Fruit fly (Drosophila melanogaster) whole organism, embryonic: ENCODE data around the gene DCP2.

Source experiments
- Adf1 ChIP-seq: fragments of 200-800 bp; sonication (Bioruptor generic); IDR thresholded peaks from 2 replicates; pipeline ENCODE4 v1.3.6; 2022; ENCODE audit warnings: missing biosample characterization, missing genetic modification characterization
- Atf-2 ChIP-seq: fragments of 200-800 bp; sonication (Bioruptor generic); optimal IDR thresholded peaks from 2 replicates; lab custom pipeline; 2016; ENCODE audit warnings: missing biosample characterization, missing genetic modification characterization
- BEAF-32 ChIP-seq: fragments of 200-800 bp; sonication (Bioruptor generic); optimal IDR thresholded peaks from 3 replicates; lab custom pipeline; 2017; ENCODE audit warnings: missing biosample characterization, missing genetic modification characterization, mild to moderate bottlenecking, moderate library complexity, missing genetic modification reagents
- Bgb ChIP-seq: fragments of 200-800 bp; sonication (Bioruptor generic); IDR thresholded peaks from 2 replicates; pipeline ENCODE4 v1.3.6; 2022; ENCODE audit warnings: missing biosample characterization, missing genetic modification characterization; ENCODE audit not compliant: partially characterized antibody
- C15 ChIP-seq: fragments of 200-800 bp; sonication (Bioruptor generic); IDR thresholded peaks from 3 replicates; pipeline ENCODE4 v1.3.6; 2022; ENCODE audit warnings: missing biosample characterization, missing genetic modification characterization
- CG10366 ChIP-seq: fragments of 200-800 bp; sonication (Bioruptor generic); IDR thresholded peaks from 2 replicates; pipeline ENCODE4 v1.3.6; 2022; ENCODE audit warnings: missing biosample characterization, missing genetic modification characterization
- CG10565 ChIP-seq: fragments of 200-800 bp; sonication (Bioruptor generic); optimal IDR thresholded peaks from 3 replicates; lab custom pipeline; 2016; ENCODE audit warnings: missing biosample characterization, mild to moderate bottlenecking, missing genetic modification characterization
- CG11695 ChIP-seq: fragments of 200-800 bp; sonication (Bioruptor generic); IDR thresholded peaks from 3 replicates; pipeline ENCODE4 v1.3.6; 2022; ENCODE audit warnings: missing biosample characterization, missing genetic modification characterization
- CG1233 ChIP-seq: fragments of 200-800 bp; sonication (Bioruptor generic); optimal IDR thresholded peaks from 4 replicates; lab custom pipeline; 2018; ENCODE audit warnings: missing biosample characterization, mild to moderate bottlenecking, missing genetic modification characterization
- CG12769 ChIP-seq: fragments of 200-800 bp; sonication (Bioruptor generic); optimal IDR thresholded peaks from 2 replicates; lab custom pipeline; 2019; ENCODE audit warnings: missing biosample characterization, mild to moderate bottlenecking, missing genetic modification characterization, moderate library complexity
- CG13624 ChIP-seq: fragments of 200-800 bp; sonication (Bioruptor generic); optimal IDR thresholded peaks from 2 replicates; lab custom pipeline; 2016; ENCODE audit warnings: missing biosample characterization, missing genetic modification characterization
- CG14860 ChIP-seq: fragments of 200-800 bp; sonication (Bioruptor generic); IDR thresholded peaks from 3 replicates; pipeline ENCODE4 v1.3.6; 2022; ENCODE audit warnings: missing biosample characterization, missing genetic modification characterization; ENCODE audit not compliant: partially characterized antibody
- CG1529 ChIP-seq: fragments of 200-800 bp; sonication (Bioruptor generic); optimal IDR thresholded peaks from 3 replicates; lab custom pipeline; 2018; ENCODE audit warnings: missing biosample characterization, missing genetic modification characterization
- CG16813 ChIP-seq: fragments of 200-800 bp; sonication (Bioruptor generic); IDR thresholded peaks from 3 replicates; pipeline ENCODE4 v1.3.6; 2022; ENCODE audit warnings: missing biosample characterization, missing genetic modification characterization; ENCODE audit not compliant: partially characterized antibody
- CG17385 ChIP-seq: fragments of 200-800 bp; sonication (Bioruptor generic); optimal IDR thresholded peaks from 3 replicates; lab custom pipeline; 2018; ENCODE audit warnings: missing biosample characterization, mild to moderate bottlenecking, missing genetic modification characterization
- CG18476 ChIP-seq: fragments of 200-800 bp; sonication (Bioruptor generic); optimal IDR thresholded peaks from 2 replicates; lab custom pipeline; 2016; ENCODE audit warnings: missing biosample characterization, mild to moderate bottlenecking, missing genetic modification characterization
- CG18764 ChIP-seq: fragments of 200-800 bp; sonication (Bioruptor generic); optimal IDR thresholded peaks from 3 replicates; lab custom pipeline; 2016; ENCODE audit warnings: missing biosample characterization, missing genetic modification characterization
- CG2120 ChIP-seq: fragments of 200-800 bp; sonication (Bioruptor generic); optimal IDR thresholded peaks from 3 replicates; lab custom pipeline; 2016; ENCODE audit warnings: missing biosample characterization, missing genetic modification characterization
- CG31388 ChIP-seq: fragments of 200-800 bp; sonication (Bioruptor generic); optimal IDR thresholded peaks from 2 replicates; lab custom pipeline; 2016; ENCODE audit warnings: missing biosample characterization, missing genetic modification characterization
- CG3726 ChIP-seq: fragments of 200-800 bp; sonication (Bioruptor generic); IDR thresholded peaks from 3 replicates; pipeline ENCODE4, ENCODE4 v1.3.6; 2022; ENCODE audit warnings: missing biosample characterization, missing genetic modification characterization
- CG42726 ChIP-seq: fragments of 200-800 bp; sonication (Bioruptor generic); IDR thresholded peaks from 2 replicates; pipeline ENCODE4 v1.3.6; 2022; ENCODE audit warnings: missing biosample characterization, missing genetic modification characterization; ENCODE audit not compliant: partially characterized antibody
- CG4707 ChIP-seq: fragments of 200-800 bp; sonication (Bioruptor generic); optimal IDR thresholded peaks from 2 replicates; lab custom pipeline; 2018; ENCODE audit warnings: missing biosample characterization, mild to moderate bottlenecking, missing genetic modification characterization, moderate library complexity
- CG6765 ChIP-seq: fragments of 200-800 bp; sonication (Bioruptor generic); optimal IDR thresholded peaks from 3 replicates; lab custom pipeline; 2017; ENCODE audit warnings: missing biosample characterization, mild to moderate bottlenecking, missing genetic modification characterization
- CG7963 ChIP-seq: fragments of 200-800 bp; sonication (Bioruptor generic); IDR thresholded peaks from 3 replicates; pipeline ENCODE4 v1.3.6; 2022; ENCODE audit warnings: missing biosample characterization, missing genetic modification characterization; ENCODE audit not compliant: partially characterized antibody
- CG8388 ChIP-seq: fragments of 200-800 bp; sonication (Bioruptor generic); optimal IDR thresholded peaks from 2 replicates; lab custom pipeline; 2019; ENCODE audit warnings: missing biosample characterization, mild to moderate bottlenecking, missing genetic modification characterization, moderate library complexity
- CG9932 ChIP-seq: fragments of 200-800 bp; sonication (Bioruptor generic); IDR thresholded peaks from 2 replicates; pipeline ENCODE4 v1.3.6; 2022; ENCODE audit warnings: missing biosample characterization, missing genetic modification characterization
- Camta ChIP-seq: fragments of 200-800 bp; sonication (Bioruptor generic); optimal IDR thresholded peaks from 2 replicates; lab custom pipeline; 2016; ENCODE audit warnings: missing biosample characterization, missing genetic modification characterization
- CoRest ChIP-seq: fragments of 200-800 bp; sonication (Bioruptor generic); optimal IDR thresholded peaks from 3 replicates; lab custom pipeline; 2018; ENCODE audit warnings: missing biosample characterization, mild to moderate bottlenecking, missing genetic modification characterization, moderate library complexity
- Doc2 ChIP-seq: fragments of 200-800 bp; sonication (Bioruptor generic); IDR thresholded peaks from 2 replicates; pipeline ENCODE4 v1.3.6; 2022; ENCODE audit warnings: missing biosample characterization, missing genetic modification characterization
- Dref ChIP-seq: fragments of 200-800 bp; sonication (Bioruptor generic); IDR thresholded peaks from 2 replicates; pipeline ENCODE4 v1.3.6; 2022; ENCODE audit warnings: missing biosample characterization, missing genetic modification characterization
- E2f2 ChIP-seq: fragments of 200-800 bp; sonication (Bioruptor generic); IDR thresholded peaks from 2 replicates; pipeline ENCODE4 v1.3.6; 2022; ENCODE audit warnings: missing biosample characterization, missing genetic modification characterization
- MBD-R2 ChIP-seq: fragments of 200-800 bp; sonication (Bioruptor generic); IDR thresholded peaks from 2 replicates; pipeline ENCODE4 v1.3.6; 2022; ENCODE audit warnings: missing biosample characterization, missing genetic modification characterization
- MTF-1 ChIP-seq: fragments of 200-800 bp; sonication (Bioruptor generic); optimal IDR thresholded peaks from 2 replicates; lab custom pipeline; 2018; ENCODE audit warnings: missing biosample characterization, mild to moderate bottlenecking, missing genetic modification characterization, borderline replicate concordance
- Mrtf ChIP-seq: fragments of 200-800 bp; sonication (Bioruptor generic); IDR thresholded peaks from 3 replicates; pipeline ENCODE4 v1.3.6; 2022; ENCODE audit warnings: missing biosample characterization, missing genetic modification characterization
- Six4 ChIP-seq: fragments of 200-800 bp; sonication (Bioruptor generic); optimal IDR thresholded peaks from 2 replicates; lab custom pipeline; 2016; ENCODE audit warnings: missing biosample characterization, missing genetic modification characterization
- Sry-δ ChIP-seq: fragments of 200-800 bp; sonication (Bioruptor generic); optimal IDR thresholded peaks from 2 replicates; lab custom pipeline; 2016; ENCODE audit warnings: missing biosample characterization, missing genetic modification characterization
- ato ChIP-seq: fragments of 200-800 bp; sonication (Bioruptor generic); IDR thresholded peaks from 2 replicates; pipeline ENCODE4 v1.3.6; 2022; ENCODE audit warnings: missing biosample characterization, missing genetic modification characterization; ENCODE audit not compliant: partially characterized antibody
- emc ChIP-seq: fragments of 200-800 bp; sonication (Bioruptor generic); optimal IDR thresholded peaks from 2 replicates; lab custom pipeline; 2016; ENCODE audit warnings: missing biosample characterization, missing genetic modification characterization
- fd102C ChIP-seq: fragments of 200-800 bp; sonication (Bioruptor generic); optimal IDR thresholded peaks from 2 replicates; lab custom pipeline; 2018; ENCODE audit warnings: missing biosample characterization, mild to moderate bottlenecking, missing genetic modification characterization, moderate library complexity
- fu2 ChIP-seq: fragments of 200-800 bp; sonication (Bioruptor generic); optimal IDR thresholded peaks from 2 replicates; lab custom pipeline; 2016; ENCODE audit warnings: missing biosample characterization, missing genetic modification characterization
- gcm2 ChIP-seq: fragments of 200-800 bp; sonication (Bioruptor generic); optimal IDR thresholded peaks from 2 replicates; lab custom pipeline; 2016; ENCODE audit warnings: missing biosample characterization, missing genetic modification characterization
- inv ChIP-seq: fragments of 200-800 bp; sonication (Bioruptor generic); IDR thresholded peaks from 2 replicates; pipeline ENCODE4 v1.3.6; 2022; ENCODE audit warnings: missing biosample characterization, missing genetic modification characterization; ENCODE audit not compliant: partially characterized antibody
- kay ChIP-seq: fragments of 200-800 bp; sonication (Bioruptor generic); optimal IDR thresholded peaks from 2 replicates; lab custom pipeline; 2016; ENCODE audit warnings: missing biosample characterization, missing genetic modification characterization
- knrl ChIP-seq: fragments of 200-800 bp; sonication (Bioruptor generic); IDR thresholded peaks from 3 replicates; pipeline ENCODE4 v1.3.6; 2022; ENCODE audit warnings: missing biosample characterization, missing genetic modification characterization; ENCODE audit not compliant: partially characterized antibody
- lilli ChIP-seq: fragments of 200-800 bp; sonication (Bioruptor generic); optimal IDR thresholded peaks from 3 replicates; lab custom pipeline; 2016; ENCODE audit warnings: missing biosample characterization, missing genetic modification characterization
- mld ChIP-seq: fragments of 200-800 bp; sonication (Bioruptor generic); IDR thresholded peaks from 3 replicates; pipeline ENCODE4 v1.3.6; 2022; ENCODE audit warnings: missing biosample characterization, missing genetic modification characterization; ENCODE audit not compliant: partially characterized antibody
- nerfin-2 ChIP-seq: fragments of 200-800 bp; sonication (Bioruptor generic); IDR thresholded peaks from 2 replicates; pipeline ENCODE4 v1.3.6; 2022; ENCODE audit warnings: missing biosample characterization, missing genetic modification characterization; ENCODE audit not compliant: partially characterized antibody
- pros ChIP-seq: fragments of 200-800 bp; sonication (Bioruptor generic); optimal IDR thresholded peaks from 3 replicates; lab custom pipeline; 2019; ENCODE audit warnings: missing biosample characterization, mild to moderate bottlenecking, missing genetic modification characterization, moderate library complexity
- ttk ChIP-seq: fragments of 200-800 bp; sonication (Bioruptor generic); IDR thresholded peaks from 2 replicates; pipeline ENCODE4 v2.1.2; 2022; ENCODE audit warnings: missing biosample characterization, missing genetic modification characterization
- zen ChIP-seq: fragments of 200-800 bp; sonication (Bioruptor generic); optimal IDR thresholded peaks from 3 replicates; lab custom pipeline; 2018; ENCODE audit warnings: missing biosample characterization, mild to moderate bottlenecking, missing genetic modification characterization, moderate library complexity

DCP2 gene

DNA sequence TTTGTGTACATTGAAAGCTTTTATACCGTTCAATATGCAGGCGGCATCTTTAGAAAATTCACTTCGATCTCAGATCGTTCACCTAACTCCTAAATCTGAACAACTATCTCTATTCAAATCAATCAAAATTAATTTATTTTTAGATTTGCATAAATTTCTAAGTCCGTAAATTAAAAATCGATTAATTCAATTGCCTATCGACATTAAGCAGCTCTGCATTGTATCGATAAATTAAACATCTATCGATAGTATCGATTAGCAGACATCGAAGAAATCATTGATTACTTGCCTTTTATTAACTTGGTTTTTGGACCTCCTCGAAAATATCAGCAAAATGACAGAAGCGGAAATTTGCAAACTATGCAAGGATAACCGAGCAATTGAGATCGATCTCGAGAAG, 9.5 kb downstream of the DCP2 start, which contains the start of gene CkIIalpha-i1 (continued):
- TF ChIP-seq CG18764 = no peak
- TF ChIP-seq CG9932 (GFP tag; lab: Robert Waterston, UW) = no peak; the same call in 1 of the 2 replicates
- TF ChIP-seq CG13624 (GFP tag; lab: Kevin White, UChicago) = no peak
- TF ChIP-seq kay (GFP tag; lab: Kevin White, UChicago) = no peak
- TF ChIP-seq CG2120 (GFP tag; lab: Kevin White, UChicago) = no peak
- no peak for TF ChIP-seq fu2 (GFP tag; lab: Kevin White, UChicago)
- no peak for TF ChIP-seq emc (GFP tag; lab: Kevin White, UChicago)
- peak; percentile 80 for TF ChIP-seq BEAF-32
- TF ChIP-seq Sry-δ = peak; percentile 63
- no peak for TF ChIP-seq CG10565 (GFP tag; lab: Kevin White, UChicago)
- no peak for TF ChIP-seq CG1529 (GFP tag; lab: Kevin White, UChicago)
- TF ChIP-seq fd102C (GFP tag; lab: Kevin White, UChicago) = no peak
- TF ChIP-seq gcm2 = no peak
- TF ChIP-seq MTF-1 (GFP tag; lab: Kevin White, UChicago) = no peak
- 0 out of 3 replicates have a peak, but pooled peaks have one; percentile 6 for TF ChIP-seq CG11695 (GFP tag; lab: Robert Waterston, UW)
- TF ChIP-seq CG31388 (GFP tag; lab: Kevin White, UChicago) = no peak
- TF ChIP-seq pros (GFP tag; lab: Kevin White, UChicago) = no peak
- TF ChIP-seq Mrtf = no peak
- TF ChIP-seq CG6765 (GFP tag; lab: Kevin White, UChicago) = no peak
- peak; percentile 8 for TF ChIP-seq zen (tag; lab: Kevin White, UChicago)
- no peak for TF ChIP-seq Atf-2 (GFP tag; lab: Kevin White, UChicago)

DNA sequence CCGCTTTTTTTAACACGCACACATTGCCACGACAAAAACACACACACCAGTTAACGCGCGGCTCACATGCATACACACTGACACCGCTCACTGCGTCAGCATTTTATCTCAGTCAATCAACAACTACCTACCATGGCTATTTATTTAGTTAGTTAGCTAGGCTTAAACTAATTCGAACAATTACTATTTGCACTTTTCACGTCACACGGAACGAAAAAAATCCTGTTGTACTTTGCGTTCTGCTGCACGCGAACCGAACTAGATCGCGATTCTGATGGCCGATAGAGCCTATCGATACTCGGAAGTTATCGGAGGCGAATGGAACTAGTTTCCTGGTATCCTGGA, 10.1 kb downstream of the DCP2 start, which contains the start of gene fwe:
fwe (minus strand) TSS at position 268 of the 345 bp plus-strand sequence.
- no peak for TF ChIP-seq CG18476 (GFP tag; lab: Kevin White, UChicago)
- peak; percentile 77 for TF ChIP-seq CG7963
- TF ChIP-seq CG12769 = no peak
- TF ChIP-seq ato = peak; percentile 30; the same call in 1 of the 2 replicates
- TF ChIP-seq Bgb (GFP tag; lab: Robert Waterston, UW) = peak; percentile 80
- TF ChIP-seq MBD-R2 (GFP tag; lab: Robert Waterston, UW) = peak; percentile 37; the same call in 1 of the 2 replicates
- TF ChIP-seq BEAF-32 = peak; percentile 64
- TF ChIP-seq CG1233 = no peak
- TF ChIP-seq CG17385 (GFP tag; lab: Kevin White, UChicago) = peak; percentile 2
- no peak for TF ChIP-seq Doc2 (GFP tag; lab: Robert Waterston, UW)
- TF ChIP-seq CG8388 (GFP tag; lab: Kevin White, UChicago) = no peak
- TF ChIP-seq Dref (GFP tag; lab: Robert Waterston, UW) = peak; percentile 78
- TF ChIP-seq C15 = no peak
- TF ChIP-seq CG3726 (GFP tag; lab: Robert Waterston, UW) = no peak
- peak; percentile 12; the same call in 1 of the 2 replicates for TF ChIP-seq E2f2
- peak; percentile 55; the same call in 1 of the 3 replicates for TF ChIP-seq mld (GFP tag; lab: Robert Waterston, UW)
- peak; percentile 43; the same call in 1 of the 2 replicates for TF ChIP-seq CG42726
- TF ChIP-seq CG4707 (GFP tag; lab: Kevin White, UChicago) = no peak
- TF ChIP-seq CG16813 = peak; percentile 5; the same call in 2 of the 3 replicates
- no peak for TF ChIP-seq ttk (GFP tag; lab: Robert Waterston, UW)
- no peak for TF ChIP-seq Camta (GFP tag; lab: Kevin White, UChicago)
- TF ChIP-seq inv (GFP tag; lab: Robert Waterston, UW) = peak; percentile 71
- TF ChIP-seq knrl (GFP tag; lab: Robert Waterston, UW) = peak; percentile 63
- no peak for TF ChIP-seq CG10366 (GFP tag; lab: Robert Waterston, UW)
- TF ChIP-seq nerfin-2 = peak; percentile 19
- peak; percentile 29; the same call in 1 of the 2 replicates for TF ChIP-seq Adf1
- TF ChIP-seq lilli (GFP tag; lab: Kevin White, UChicago) = no peak
- TF ChIP-seq Six4 = no peak
- TF ChIP-seq CoRest (tag; lab: Kevin White, UChicago) = no peak
- peak; percentile 7; the same call in 2 of the 3 replicates for TF ChIP-seq CG14860 (GFP tag; lab: Robert Waterston, UW)
